Worm (Caenorhabditis elegans) whole organism, L4/young adult: ENCODE results near the gene srt-73.

Experiments used
- W03F9.2 ChIP-seq: fragments of 150-350 bp; optimal IDR thresholded peaks from 2 replicates; lab custom pipeline; 2014; ENCODE audit warnings: missing biosample characterization, missing genetic modification characterization
- dao-5 ChIP-seq: sonication (generic microtip); optimal IDR thresholded peaks from 2 replicates; lab custom pipeline; 2016; ENCODE audit warnings: missing genotype, missing genetic modification characterization, moderate library complexity, missing compliant biosample characterization
- him-1 ChIP-seq: sonication (generic microtip); optimal IDR thresholded peaks from 2 replicates; lab custom pipeline; 2016; ENCODE audit warnings: missing genotype, missing genetic modification reagents, missing genetic modification characterization, missing compliant biosample characterization

srt-73 gene

ce11 chrIV:7870451-7870850 is 8.7 kb upstream of the srt-73 start, which contains the start of gene T06C10.3:
TSS of gene T06C10.3 (plus strand) at chrIV:7870751.
- no peak for TF ChIP-seq dao-5 (tag; lab: Kevin White, UChicago)
- no peak for TF ChIP-seq W03F9.2 (tag; lab: Kevin White, UChicago)
- no peak for TF ChIP-seq him-1

DNA sequence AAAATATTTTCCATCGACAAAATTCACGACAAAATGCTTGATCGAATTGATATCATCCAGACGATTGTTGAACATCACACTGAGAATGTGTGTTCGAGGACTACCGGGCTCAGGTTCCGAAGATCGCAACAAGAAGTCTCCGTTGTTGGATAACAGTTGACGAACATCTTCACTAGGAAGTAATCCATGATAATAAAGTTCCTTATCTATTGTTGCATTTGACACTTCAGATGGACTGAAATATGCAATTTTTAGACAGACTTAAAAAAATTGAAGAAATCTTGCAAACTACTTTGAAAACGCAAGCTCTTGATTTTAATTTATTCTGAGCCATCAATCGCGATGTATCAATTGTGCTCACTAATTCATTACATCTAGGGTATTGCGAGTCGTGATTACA is 1.9 kb upstream of the srt-73 start:
- TF ChIP-seq him-1, result no peak
- TF ChIP-seq W03F9.2 (tag; lab: Kevin White, UChicago), result no peak
- TF ChIP-seq dao-5 (tag; lab: Kevin White, UChicago), result no peak

- no peak for TF ChIP-seq him-1
- no peak for TF ChIP-seq W03F9.2 (tag; lab: Kevin White, UChicago)
- no peak for TF ChIP-seq dao-5 (tag; lab: Kevin White, UChicago)
Measured at ce11 chrIV:7877781-7878180, 1.3 kb upstream of the srt-73 start, which contains the start of gene kin-26. TSS of gene kin-26 (minus strand) at chrIV:7877881.

DNA sequence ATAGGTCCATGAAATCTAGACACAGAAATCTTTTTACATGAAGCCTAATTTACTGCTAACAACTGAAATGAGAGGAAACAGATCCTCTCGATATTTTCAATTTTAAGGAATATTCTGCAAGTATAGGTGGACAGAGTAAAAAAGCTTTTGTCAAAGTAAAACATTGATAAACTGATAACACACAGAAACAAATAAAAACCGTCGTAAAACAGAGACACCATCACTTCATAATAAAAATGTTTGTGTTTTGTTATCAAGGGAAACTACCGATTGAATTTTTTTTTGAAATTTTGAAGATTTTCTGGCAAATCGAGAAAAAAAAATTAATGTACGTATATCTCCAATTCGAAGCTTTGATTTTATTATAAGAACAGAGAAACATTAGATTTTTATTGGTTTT is 2.0 kb downstream of the srt-73 start:
- TF ChIP-seq him-1, result no peak
- TF ChIP-seq dao-5 (tag; lab: Kevin White, UChicago), result no peak
- no peak for TF ChIP-seq W03F9.2 (tag; lab: Kevin White, UChicago)

ce11 chrIV:7881726-7882125 is 2.6 kb downstream of the srt-73 start, which contains the start of gene atic-1:
TSS of gene atic-1 (plus strand) at chrIV:7882026.
- TF ChIP-seq dao-5 (tag; lab: Kevin White, UChicago) (no peak), W03F9.2 (tag; lab: Kevin White, UChicago) (no peak), him-1 (no peak)

DNA sequence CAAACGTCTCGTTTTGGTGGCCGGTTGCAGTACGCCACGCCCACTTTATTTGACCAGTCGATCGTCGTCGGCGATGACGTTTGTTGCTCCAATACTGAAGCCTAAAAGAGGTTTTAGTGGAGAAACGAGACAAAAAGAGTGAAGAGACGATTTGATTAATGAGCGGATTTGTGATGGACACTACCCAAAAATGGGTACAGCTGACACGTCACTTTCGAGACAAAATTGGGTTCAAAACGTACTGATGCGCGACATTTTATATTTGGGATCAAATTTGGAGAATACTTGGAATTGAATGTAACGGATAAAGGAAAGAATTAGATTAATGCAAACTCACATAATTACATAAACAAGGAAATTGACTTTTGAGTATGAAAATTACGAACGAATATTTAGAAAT is 18.3 kb downstream of the srt-73 start, which contains the start of gene ilys-4:
Gene ilys-4 (minus strand): TSS at position 101 of the 400 bp plus-strand sequence.
- TF ChIP-seq W03F9.2 (tag; lab: Kevin White, UChicago) (no peak), dao-5 (tag; lab: Kevin White, UChicago) (no peak), him-1 (no peak)

- no peak for TF ChIP-seq W03F9.2 (tag; lab: Kevin White, UChicago)
- TF ChIP-seq dao-5 (tag; lab: Kevin White, UChicago), result no peak
- no peak for TF ChIP-seq him-1
Measured at ce11 chrIV:7897953-7898352, 18.8 kb downstream of the srt-73 start.

DNA sequence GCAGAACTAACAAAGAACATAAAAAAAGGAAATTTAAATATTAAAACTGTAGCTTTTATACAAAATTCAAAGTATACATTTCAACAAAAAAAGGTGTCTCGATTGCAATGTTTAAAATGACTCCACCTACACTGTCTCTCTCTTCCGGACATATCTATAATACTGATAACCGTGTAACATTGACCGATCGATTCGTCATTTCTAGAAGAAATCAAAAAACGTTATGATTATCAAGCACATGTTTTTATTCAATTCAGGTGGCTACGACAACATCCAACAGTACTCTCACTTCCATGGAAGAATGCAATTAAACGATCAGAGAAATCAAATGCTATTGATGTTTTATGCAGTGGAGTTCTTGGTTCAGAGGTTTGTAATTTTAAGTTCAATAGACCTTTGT is 19.4 kb downstream of the srt-73 start:
- no peak for TF ChIP-seq dao-5 (tag; lab: Kevin White, UChicago)
- no peak for TF ChIP-seq W03F9.2 (tag; lab: Kevin White, UChicago)
- TF ChIP-seq him-1, result no peak

DNA sequence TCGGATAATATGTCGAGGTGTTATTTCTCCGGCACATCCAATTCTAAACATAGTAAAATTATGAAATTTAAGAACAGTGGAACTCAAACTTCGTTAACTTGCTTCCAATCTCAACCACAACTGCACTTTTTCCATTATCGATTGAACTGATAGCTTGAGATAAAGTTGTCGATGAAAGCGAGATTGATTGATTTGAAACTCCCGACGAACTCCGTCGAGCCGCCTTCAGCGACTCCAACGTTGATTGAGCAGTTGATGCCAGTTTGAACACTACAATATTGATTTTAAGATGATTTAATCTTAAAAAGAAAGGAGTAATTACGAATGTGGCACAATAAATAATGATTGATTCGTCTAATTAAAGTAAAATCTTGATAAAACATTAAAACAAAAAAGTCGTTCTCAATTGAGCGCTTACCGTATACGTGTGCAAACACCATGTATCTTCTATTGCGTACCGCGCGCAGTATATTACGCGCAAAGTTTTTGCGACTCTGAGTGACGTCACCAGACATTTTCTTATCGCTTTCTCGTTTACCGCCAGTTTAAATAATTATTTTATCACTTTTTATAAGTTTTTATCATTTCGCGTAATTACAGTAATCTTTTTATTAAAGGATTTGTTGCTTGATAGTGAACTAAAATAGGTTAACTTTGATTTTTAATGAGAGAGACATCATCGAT is 23.2 kb downstream of the srt-73 start, which contains the start of gene arp-11:
Gene arp-11 (minus strand): TSS at position 51 of the 684 bp plus-strand sequence.
- TF ChIP-seq him-1 (no peak), W03F9.2 (tag; lab: Kevin White, UChicago) (peak; percentile 84), dao-5 (tag; lab: Kevin White, UChicago) (no peak)

- no peak for TF ChIP-seq dao-5 (tag; lab: Kevin White, UChicago)
- TF ChIP-seq W03F9.2 (tag; lab: Kevin White, UChicago), result no peak
- no peak for TF ChIP-seq him-1
Measured at ce11 chrIV:7903359-7903758, 24.2 kb downstream of the srt-73 start, which contains the start of gene C49H3.6. TSS of gene C49H3.6 (plus strand) at chrIV:7903738.

DNA sequence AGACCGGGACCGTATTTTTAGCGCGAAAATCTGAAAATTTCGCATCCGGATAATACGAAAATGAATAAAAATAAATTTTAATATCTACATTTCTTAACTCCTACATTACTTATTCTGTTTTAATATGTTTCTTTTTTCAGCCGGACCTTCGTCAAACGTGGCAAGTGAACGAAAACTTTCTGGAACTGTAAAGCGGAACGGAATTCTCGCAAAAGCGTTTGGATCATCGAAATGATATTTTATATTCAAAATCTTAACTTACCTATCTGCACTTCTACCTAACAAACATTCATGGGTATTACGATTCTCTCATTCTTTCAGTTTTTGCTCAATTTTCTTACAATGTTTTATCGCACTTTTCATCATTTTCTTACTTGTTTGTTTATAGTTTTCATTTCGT is 27.5 kb downstream of the srt-73 start:
- no peak for TF ChIP-seq W03F9.2 (tag; lab: Kevin White, UChicago)
- TF ChIP-seq him-1, result no peak
- no peak for TF ChIP-seq dao-5 (tag; lab: Kevin White, UChicago)

DNA sequence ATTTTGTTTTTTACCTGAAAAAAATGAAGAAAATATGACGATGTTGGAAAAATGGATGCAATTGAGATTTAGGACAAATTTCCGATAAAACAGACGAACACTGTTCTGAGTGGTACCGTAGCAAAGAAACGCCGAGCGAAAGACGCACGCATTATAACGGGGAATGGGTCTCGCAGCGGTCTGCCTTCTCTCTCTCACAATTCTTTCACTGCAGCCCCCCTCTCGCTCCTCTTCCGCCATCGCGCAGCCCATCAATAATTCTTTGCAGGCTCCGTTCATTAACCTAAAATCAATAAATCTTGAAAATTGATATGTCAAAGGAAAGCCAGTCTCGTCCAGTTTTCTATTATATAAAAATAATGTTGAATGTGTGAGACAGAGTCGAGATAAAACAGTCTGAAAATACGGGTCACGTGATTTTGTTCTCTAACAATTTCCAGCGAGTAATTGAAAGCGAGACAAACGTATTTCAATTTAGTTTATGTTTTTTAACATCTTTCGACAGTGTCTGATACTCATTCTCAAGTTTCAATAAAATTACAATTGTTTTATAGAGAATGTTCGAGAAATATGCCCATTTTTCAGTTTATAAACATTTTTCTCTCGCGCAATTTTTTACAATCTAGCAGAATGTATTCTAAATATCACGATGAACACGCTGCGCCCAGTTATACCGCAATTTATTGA is 30.5 kb downstream of the srt-73 start:
- TF ChIP-seq W03F9.2 (tag; lab: Kevin White, UChicago) (peak; percentile 33), him-1 (no peak), dao-5 (tag; lab: Kevin White, UChicago) (no peak)

ce11 chrIV:7910197-7910735 is 31.1 kb downstream of the srt-73 start, which contains the start of the genes npp-27 and ntl-4:
TSS of gene npp-27 (minus strand) at chrIV:7910247.
TSS of gene ntl-4 (plus strand) at chrIV:7910575.
- TF ChIP-seq dao-5 (tag; lab: Kevin White, UChicago) (no peak), him-1 (no peak), W03F9.2 (tag; lab: Kevin White, UChicago) (no peak)

- TF ChIP-seq him-1 (no peak), dao-5 (tag; lab: Kevin White, UChicago) (no peak), W03F9.2 (tag; lab: Kevin White, UChicago) (no peak)
Measured at ce11 chrIV:7914991-7915390, 35.9 kb downstream of the srt-73 start, which contains the start of gene C49H3.4. TSS of gene C49H3.4 (plus strand) at chrIV:7915291.
